Worm (Caenorhabditis elegans) whole organism, L3 larva: ENCODE measurements around the gene rgs-7.
A peak's percentile ranks its signal among the peaks of the same experiment; 100 is the strongest.

ENCODE experiments used
- daf-12 ChIP-seq: fragments of 150-350 bp; optimal IDR thresholded peaks from 2 replicates; lab custom pipeline; 2014; ENCODE audit warnings: missing biosample characterization, missing genetic modification reagents, missing genetic modification characterization
- egl-27 ChIP-seq: sonication (generic microtip); optimal IDR thresholded peaks from 4 replicates; lab custom pipeline; 2017; ENCODE audit warnings: missing biosample characterization, missing genetic modification reagents, missing genetic modification characterization
- egl-5 ChIP-seq: fragments of 150-350 bp; optimal IDR thresholded peaks from 2 replicates; lab custom pipeline; 2017; ENCODE audit warnings: missing biosample characterization, missing genetic modification reagents, missing genetic modification characterization, inconsistent platforms
- elt-1 ChIP-seq: fragments of 150-350 bp; optimal IDR thresholded peaks from 2 replicates; lab custom pipeline; 2014; ENCODE audit warnings: missing biosample characterization, missing genetic modification characterization
- elt-3 ChIP-seq, 3 experiments: fragments of 150-350 bp in 1 of 3; sonication (generic microtip) in 2 of 3; optimal IDR thresholded peaks; 2 replicates in 2 of 3; 4 replicates in 1 of 3; lab custom pipeline; 2014 to 2017; ENCODE audit warnings: missing biosample characterization in 3 of 3, missing genetic modification characterization in 3 of 3
- jun-1 ChIP-seq: fragments of 150-350 bp; optimal IDR thresholded peaks from 2 replicates; lab custom pipeline; 2014; ENCODE audit warnings: missing biosample characterization, missing genetic modification reagents, missing genetic modification characterization
- lsy-12 ChIP-seq: sonication (generic microtip); optimal IDR thresholded peaks from 2 replicates; lab custom pipeline; 2016; ENCODE audit warnings: mild to moderate bottlenecking, missing genetic modification characterization, missing compliant biosample characterization
- nhr-11 ChIP-seq: fragments of 150-350 bp; optimal IDR thresholded peaks from 2 replicates; lab custom pipeline; 2014; ENCODE audit warnings: missing biosample characterization, missing genetic modification characterization
- pqm-1 ChIP-seq: fragments of 150-350 bp; optimal IDR thresholded peaks from 2 replicates; lab custom pipeline; 2017; ENCODE audit warnings: missing biosample characterization, missing genetic modification characterization, inconsistent platforms
- tbx-2 ChIP-seq: sonication (generic microtip); optimal IDR thresholded peaks from 2 replicates; lab custom pipeline; 2016; ENCODE audit warnings: mild to moderate bottlenecking, missing genetic modification characterization, missing compliant biosample characterization

- TF ChIP-seq elt-1 (tag; lab: Kevin White, UChicago) (no peak), pqm-1 (tag; lab: Kevin White, UChicago) (peak; percentile 85), nhr-11 (tag; lab: Kevin White, UChicago) (no peak), egl-5 (tag; lab: Kevin White, UChicago) (no peak), elt-3 (tag; optimal IDR thresholded peaks at IDR 0.05; lab: Kevin White, UChicago) (no peak), jun-1 (tag; lab: Kevin White, UChicago) (no peak), tbx-2 (tag; lab: Kevin White, UChicago) (no peak), egl-27 (tag; lab: Kevin White, UChicago) (no peak), lsy-12 (tag; lab: Kevin White, UChicago) (no peak), daf-12 (tag; lab: Kevin White, UChicago) (no peak)
Observed at ce11 chrX:3548716-3549115, 6.4 kb downstream of the rgs-7 start.
